Fruit fly (Drosophila melanogaster): Measurements from ENCODE around the gene Dpy-30L2.

dm6 chr3L:4085867-4086266 is 38.3 kb upstream of the Dpy-30L2 start:
- TF ChIP-seq psq (optimal IDR thresholded peaks at IDR 0.05) (no peak), h (optimal IDR thresholded peaks at IDR 0.05) (no peak)

Data from Kc167 (cell line).